Worm (Caenorhabditis elegans): ENCODE measurements around the gene F41E6.5.

- TF ChIP-seq lsy-27 (tag; optimal IDR thresholded peaks at IDR 0.05; ENCODE audit: borderline replicate concordance, insufficient read depth) = no peak
- TF ChIP-seq ekl-4 (GFP tag; IDR thresholded peaks at IDR 0.05) = no peak
- TF ChIP-seq D2030.7 (GFP tag; IDR thresholded peaks at IDR 0.05) = no peak
Observed at ce11 chrV:8555955-8556354, 47.3 kb upstream of the F41E6.5 start.
